Worm (Caenorhabditis elegans) whole organism, L1 larva: ENCODE measurements around the gene F26C11.1.

Experiments
- aly-2 ChIP-seq: fragments of 150-350 bp; optimal IDR thresholded peaks from 2 replicates; lab custom pipeline; 2014; ENCODE audit warnings: missing biosample characterization, missing genetic modification characterization
- ceh-63 ChIP-seq: fragments of 200-800 bp; sonication (Bioruptor generic); optimal IDR thresholded peaks from 2 replicates; lab custom pipeline; 2018; ENCODE audit warnings: mild to moderate bottlenecking, missing genetic modification characterization, missing compliant biosample characterization
- efl-1 ChIP-seq, 4 experiments: fragments of 150-350 bp; optimal IDR thresholded peaks in 3 of 4; peaks in 1 of 4; 1 replicate in 1 of 4; 2 replicates in 3 of 4; lab custom pipeline; 2014; ENCODE audit warnings: missing biosample characterization in 2 of 4, missing genetic modification characterization in 2 of 4, missing genetic modification reagents in 2 of 4
- egl-27 ChIP-seq, 2 experiments: fragments of 150-350 bp in 1 of 2; sonication (generic microtip); optimal IDR thresholded peaks; 3 replicates each; lab custom pipeline; 2017 to 2018; ENCODE audit warnings: missing biosample characterization in 2 of 2, missing genetic modification characterization in 2 of 2, missing genetic modification reagents in 2 of 2
- elt-3 ChIP-seq, 6 experiments: fragments of 150-350 bp in 1 of 6; sonication (generic microtip); optimal IDR thresholded peaks; 2 replicates each; lab custom pipeline; 2017 to 2018; ENCODE audit warnings: missing biosample characterization in 6 of 6, missing genetic modification characterization in 6 of 6, inconsistent platforms in 1 of 6
- fos-1 ChIP-seq: fragments of 150-350 bp; optimal IDR thresholded peaks from 2 replicates; lab custom pipeline; 2014; ENCODE audit warnings: missing biosample characterization, missing genetic modification characterization
- hlh-4 ChIP-seq: sonication (generic microtip); optimal IDR thresholded peaks from 2 replicates; lab custom pipeline; 2016; ENCODE audit warnings: mild to moderate bottlenecking, missing genetic modification characterization, missing compliant biosample characterization
- mef-2 ChIP-seq: fragments of 150-350 bp; optimal IDR thresholded peaks from 2 replicates; lab custom pipeline; 2014; ENCODE audit warnings: missing biosample characterization, missing genetic modification characterization
- snpc-4 ChIP-seq: fragments of 150-350 bp; optimal IDR thresholded peaks from 2 replicates; lab custom pipeline; 2014; ENCODE audit warnings: missing biosample characterization, missing genetic modification characterization
- sox-4 ChIP-seq: sonication (generic microtip); optimal IDR thresholded peaks from 2 replicates; lab custom pipeline; 2016; ENCODE audit warnings: missing genetic modification characterization, missing compliant biosample characterization
- sup-37 ChIP-seq: fragments of 200-800 bp; sonication (Bioruptor generic); optimal IDR thresholded peaks from 2 replicates; lab custom pipeline; 2018; ENCODE audit warnings: mild to moderate bottlenecking, missing genetic modification characterization, missing compliant biosample characterization
- unc-62 ChIP-seq: fragments of 150-350 bp; optimal IDR thresholded peaks from 2 replicates; lab custom pipeline; 2014; ENCODE audit warnings: missing biosample characterization, missing genetic modification reagents, missing genetic modification characterization
- zag-1 ChIP-seq: fragments of 150-350 bp; optimal IDR thresholded peaks from 2 replicates; lab custom pipeline; 2014; ENCODE audit warnings: missing biosample characterization, missing genetic modification characterization
- ztf-11 ChIP-seq, 2 experiments: sonication (generic microtip); optimal IDR thresholded peaks; 2 replicates each; lab custom pipeline; 2016 to 2017; ENCODE audit warnings: missing genetic modification characterization in 2 of 2, missing biosample characterization in 1 of 2, missing compliant biosample characterization in 1 of 2

DNA sequence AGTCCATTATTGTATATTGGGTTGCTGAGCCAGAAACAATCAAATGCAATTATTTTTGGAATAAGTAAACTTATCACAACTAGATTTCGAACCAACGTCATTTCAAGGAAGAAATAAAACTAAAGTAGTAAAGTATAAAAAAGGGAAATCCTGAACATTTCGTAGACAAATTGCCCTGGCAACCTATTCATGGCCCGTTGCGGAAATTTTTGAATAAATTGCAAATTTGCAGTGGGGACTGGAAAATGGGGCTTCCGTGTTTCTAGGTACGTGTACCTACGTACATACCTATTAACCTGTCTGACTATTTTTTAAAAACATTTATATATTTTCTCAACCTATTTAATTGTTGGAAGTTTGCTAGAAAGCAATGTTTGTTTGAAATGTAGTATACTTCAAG lies 20.5 kb downstream of the F26C11.1 start, which contains the start of gene F26C11.3:
- TF ChIP-seq aly-2 (tag; lab: Kevin White, UChicago) (no peak), ceh-63 (GFP tag; lab: Kevin White, UChicago) (no peak), snpc-4 (no peak), sup-37 (no peak), efl-1 (optimal IDR thresholded peaks at IDR 0.05; lab: Kevin White, UChicago) (no peak), efl-1 (GFP tag; optimal IDR thresholded peaks at IDR 0.05 in 1 of 2; lab: Kevin White, UChicago) (no peak), unc-62 (GFP tag; lab: Kevin White, UChicago) (no peak), fos-1 (no peak), sox-4 (tag; lab: Kevin White, UChicago) (no peak), elt-3 (tag; optimal IDR thresholded peaks at IDR 0.05; lab: Kevin White, UChicago) (no peak), zag-1 (no peak), hlh-4 (tag; lab: Kevin White, UChicago) (no peak), egl-27 (tag; optimal IDR thresholded peaks at IDR 0.05; lab: Kevin White, UChicago) (no peak), mef-2 (tag; lab: Kevin White, UChicago) (no peak), ztf-11 (tag; optimal IDR thresholded peaks at IDR 0.05; lab: Kevin White, UChicago) (no peak)
